Fruit fly (Drosophila melanogaster) whole organism, wandering third instar larva: ENCODE measurements around the gene CG3726.

ENCODE experiments used
- Abd-B ChIP-seq: fragments of >200 bp; optimal IDR thresholded peaks from 2 replicates; lab custom pipeline; 2017; ENCODE audit warnings: missing biosample characterization, missing genetic modification characterization
- CrebA ChIP-seq: fragments of 200-800 bp; sonication (Bioruptor generic); optimal IDR thresholded peaks from 2 replicates; lab custom pipeline; 2016; ENCODE audit warnings: missing biosample characterization, mild to moderate bottlenecking, missing genetic modification characterization, borderline replicate concordance
- Jra ChIP-seq: sonication (Bioruptor generic); optimal IDR thresholded peaks from 2 replicates; lab custom pipeline; 2016; ENCODE audit warnings: missing biosample characterization, missing genetic modification characterization
- Rel ChIP-seq, 2 experiments: fragments of 200-800 bp; sonication (Bioruptor generic) in 1 of 2; optimal IDR thresholded peaks; 2 replicates in 1 of 2; 3 replicates in 1 of 2; lab custom pipeline; 2016 to 2019; ENCODE audit warnings: mild to moderate bottlenecking in 2 of 2, missing biosample characterization in 2 of 2, missing genetic modification characterization in 2 of 2, moderate library complexity in 1 of 2
- dsf ChIP-seq: sonication (Bioruptor generic); optimal IDR thresholded peaks from 2 replicates; lab custom pipeline; 2016; ENCODE audit warnings: missing biosample characterization, missing genetic modification characterization, borderline replicate concordance
- fru ChIP-seq: fragments of 200-800 bp; sonication (Bioruptor generic); optimal IDR thresholded peaks from 3 replicates; lab custom pipeline; 2016; ENCODE audit warnings: missing biosample characterization, mild to moderate bottlenecking, missing genetic modification characterization
- sv ChIP-seq: fragments of 200-800 bp; sonication (Bioruptor generic); optimal IDR thresholded peaks from 3 replicates; lab custom pipeline; 2016; ENCODE audit warnings: missing biosample characterization, missing genetic modification characterization
- woc ChIP-seq: sonication (Bioruptor generic); optimal IDR thresholded peaks from 2 replicates; lab custom pipeline; 2016; ENCODE audit warnings: missing biosample characterization, mild to moderate bottlenecking, missing genetic modification characterization

- TF ChIP-seq sv (GFP tag; lab: Kevin White, UChicago) (no peak), Abd-B (GFP tag; lab: Kevin White, UChicago) (no peak), dsf (no peak), woc (no peak), CrebA (no peak), Rel (GFP tag; optimal IDR thresholded peaks at IDR 0.05; lab: Kevin White, UChicago) (no peak), Rel (tag; optimal IDR thresholded peaks at IDR 0.05; lab: Kevin White, UChicago) (no peak), Jra (GFP tag; lab: Kevin White, UChicago) (no peak), fru (GFP tag; lab: Kevin White, UChicago) (no peak)
Measured at dm6 chrX:5922057-5922456, 5.2 kb downstream of the CG3726 start.
